Worm (Caenorhabditis elegans) whole organism, L4 larva: ENCODE data around the gene vms-1.

Experiments used
- D1046.2 ChIP-seq: fragments of 200-800 bp; sonication (Bioruptor generic); IDR thresholded peaks from 2 replicates; pipeline ENCODE4 v1.3.6; 2022; ENCODE audit warnings: missing genetic modification characterization, missing compliant biosample characterization
- F10B5.3 ChIP-seq: sonication (generic microtip); optimal IDR thresholded peaks from 2 replicates; lab custom pipeline; 2016; ENCODE audit warnings: mild to moderate bottlenecking, missing genetic modification characterization, missing compliant biosample characterization
- F26F4.8 ChIP-seq: fragments of 200-800 bp; sonication (Bioruptor generic); conservative IDR thresholded peaks from 2 replicates; pipeline ENCODE4 v1.3.6; 2022; ENCODE audit warnings: missing genetic modification characterization, missing compliant biosample characterization
- F49E8.2 ChIP-seq: sonication (generic microtip); optimal IDR thresholded peaks from 2 replicates; lab custom pipeline; 2016; ENCODE audit warnings: missing compliant biosample characterization, mild to moderate bottlenecking, missing genetic modification characterization, borderline replicate concordance
- aha-1 ChIP-seq: fragments of 150-350 bp; peaks from one replicate; lab custom pipeline; 2014; ENCODE audit warnings: missing biosample characterization, missing genetic modification characterization
- aly-2 ChIP-seq: sonication (generic microtip); optimal IDR thresholded peaks from 2 replicates; lab custom pipeline; 2018; ENCODE audit warnings: missing biosample characterization, missing genetic modification characterization
- ceh-20 ChIP-seq: fragments of 200-800 bp; sonication (Bioruptor generic); IDR thresholded peaks from 2 replicates; pipeline ENCODE4 v1.3.6; 2022; ENCODE audit warnings: missing genetic modification reagents, missing genetic modification characterization, missing compliant biosample characterization
- ceh-44 ChIP-seq: fragments of 200-800 bp; sonication (Bioruptor generic); IDR thresholded peaks from 2 replicates; pipeline ENCODE4 v1.3.6; 2022; ENCODE audit warnings: missing genetic modification reagents, missing genetic modification characterization, missing compliant biosample characterization
- cey-2 ChIP-seq: sonication (generic microtip); optimal IDR thresholded peaks from 3 replicates; lab custom pipeline; 2017; ENCODE audit warnings: missing genetic modification characterization, mild to moderate bottlenecking, missing compliant biosample characterization, antibody characterized with exemption, borderline replicate concordance; ENCODE audit not compliant: insufficient read depth
- ctbp-1 ChIP-seq: fragments of 200-800 bp; sonication (Bioruptor generic); IDR thresholded peaks from 2 replicates; pipeline ENCODE4 v1.3.6; 2022; ENCODE audit warnings: missing genetic modification reagents, missing genetic modification characterization, missing compliant biosample characterization
- daf-12 ChIP-seq: fragments of 150-350 bp; optimal IDR thresholded peaks from 2 replicates; lab custom pipeline; 2014; ENCODE audit warnings: missing biosample characterization, missing genetic modification reagents, missing genetic modification characterization
- dmd-6 ChIP-seq: fragments of 200-800 bp; sonication (Bioruptor generic); IDR thresholded peaks from 2 replicates; pipeline ENCODE4 v1.3.6; 2022; ENCODE audit warnings: missing genetic modification reagents, missing genetic modification characterization, missing compliant biosample characterization
- duxl-1 ChIP-seq: sonication (generic microtip); optimal IDR thresholded peaks from 2 replicates; lab custom pipeline; 2016; ENCODE audit warnings: mild to moderate bottlenecking, missing genetic modification characterization, moderate library complexity, missing compliant biosample characterization; ENCODE audit not compliant: poor library complexity
- egl-43 ChIP-seq: fragments of 200-800 bp; sonication (Bioruptor generic); IDR thresholded peaks from 2 replicates; pipeline ENCODE4 v1.3.6; 2022; ENCODE audit warnings: missing genetic modification reagents, missing genetic modification characterization, missing compliant biosample characterization
- gei-8 ChIP-seq: fragments of 200-800 bp; sonication (Bioruptor generic); optimal IDR thresholded peaks from 2 replicates; lab custom pipeline; 2018; ENCODE audit warnings: mild to moderate bottlenecking, missing genetic modification characterization, missing compliant biosample characterization
- hlh-11 ChIP-seq: fragments of 200-800 bp; sonication (Bioruptor generic); optimal IDR thresholded peaks from 2 replicates; lab custom pipeline; 2018; ENCODE audit warnings: mild to moderate bottlenecking, missing genetic modification characterization, missing compliant biosample characterization
- hlh-30 ChIP-seq: sonication (generic microtip); optimal IDR thresholded peaks from 2 replicates; lab custom pipeline; 2017; ENCODE audit warnings: antibody characterized with exemption, mild to moderate bottlenecking, missing genetic modification characterization, missing compliant biosample characterization; ENCODE audit not compliant: insufficient read depth
- hmg-1.1 ChIP-seq: fragments of 200-800 bp; sonication (Bioruptor generic); IDR thresholded peaks from 2 replicates; pipeline ENCODE4 v1.3.6; 2022; ENCODE audit warnings: missing genetic modification reagents, missing genetic modification characterization, missing compliant biosample characterization
- lin-15B ChIP-seq: fragments of 150-350 bp; sonication (generic microtip); optimal IDR thresholded peaks from 3 replicates; lab custom pipeline; 2014; ENCODE audit warnings: missing biosample characterization, missing genetic modification characterization
- lin-38 ChIP-seq: fragments of 200-800 bp; sonication (Bioruptor generic); IDR thresholded peaks from 2 replicates; pipeline ENCODE4 v1.3.6; 2022; ENCODE audit warnings: missing genetic modification reagents, missing genetic modification characterization, missing compliant biosample characterization
- lsy-2 ChIP-seq, 2 experiments: fragments of 150-350 bp in 1 of 2; sonication (generic microtip) in 1 of 2; optimal IDR thresholded peaks; 2 replicates each; lab custom pipeline; 2014 to 2017; ENCODE audit warnings: missing biosample characterization in 2 of 2, missing genetic modification characterization in 2 of 2
- madf-9 ChIP-seq: fragments of 200-800 bp; sonication (Bioruptor generic); conservative IDR thresholded peaks from 2 replicates; pipeline ENCODE4 v1.3.6; 2022; ENCODE audit warnings: missing genetic modification reagents, missing genetic modification characterization, missing compliant biosample characterization
- mdl-1 ChIP-seq, 2 experiments: fragments of 150-350 bp in 1 of 2; sonication (generic microtip) in 1 of 2; optimal IDR thresholded peaks; 2 replicates each; lab custom pipeline; 2014 to 2017; ENCODE audit warnings: missing biosample characterization in 2 of 2, missing genetic modification characterization in 2 of 2
- mep-1 ChIP-seq: fragments of 150-350 bp; sonication (generic microtip); optimal IDR thresholded peaks from 3 replicates; lab custom pipeline; 2014; ENCODE audit warnings: missing biosample characterization, missing genetic modification characterization
- mes-2 ChIP-seq: sonication (generic microtip); optimal IDR thresholded peaks from 2 replicates; lab custom pipeline; 2016; ENCODE audit warnings: missing genotype, mild to moderate bottlenecking, missing genetic modification characterization, missing compliant biosample characterization; ENCODE audit not compliant: poor library complexity, severe bottlenecking
- mxl-2 ChIP-seq: fragments of 200-800 bp; sonication (Bioruptor generic); conservative IDR thresholded peaks from 2 replicates; pipeline ENCODE4 v1.3.6; 2022; ENCODE audit warnings: missing genetic modification reagents, missing genetic modification characterization, missing compliant biosample characterization
- mxl-3 ChIP-seq: fragments of 200-800 bp; sonication (Bioruptor generic); optimal IDR thresholded peaks from 2 replicates; lab custom pipeline; 2018; ENCODE audit warnings: mild to moderate bottlenecking, missing genetic modification characterization, missing compliant biosample characterization
- nhr-102 ChIP-seq: sonication (generic microtip); optimal IDR thresholded peaks from 2 replicates; lab custom pipeline; 2016; ENCODE audit warnings: mild to moderate bottlenecking, missing genetic modification characterization, moderate library complexity, missing compliant biosample characterization
- nhr-28 ChIP-seq: fragments of 150-350 bp; optimal IDR thresholded peaks from 2 replicates; lab custom pipeline; 2014; ENCODE audit warnings: missing biosample characterization, missing genetic modification characterization
- nhr-48 ChIP-seq: sonication (generic microtip); optimal IDR thresholded peaks from 2 replicates; lab custom pipeline; 2016; ENCODE audit warnings: mild to moderate bottlenecking, missing genetic modification characterization, missing compliant biosample characterization
- nhr-6 ChIP-seq: fragments of 150-350 bp; optimal IDR thresholded peaks from 2 replicates; lab custom pipeline; 2014; ENCODE audit warnings: missing biosample characterization, missing genetic modification characterization
- nhr-76 ChIP-seq: fragments of 150-350 bp; optimal IDR thresholded peaks from 2 replicates; lab custom pipeline; 2014; ENCODE audit warnings: missing biosample characterization, missing genetic modification characterization
- php-3 ChIP-seq: fragments of 200-800 bp; sonication (Bioruptor generic); IDR thresholded peaks from 2 replicates; pipeline ENCODE4 v1.3.6; 2022; ENCODE audit warnings: missing genetic modification reagents, missing genetic modification characterization, missing compliant biosample characterization
- rbr-2 ChIP-seq: sonication (generic microtip); optimal IDR thresholded peaks from 2 replicates; lab custom pipeline; 2016; ENCODE audit warnings: missing genotype, missing genetic modification characterization, missing compliant biosample characterization
- set-16 ChIP-seq: fragments of 200-800 bp; sonication (Bioruptor generic); IDR thresholded peaks from 2 replicates; pipeline ENCODE4 v1.3.6; 2022; ENCODE audit warnings: missing genetic modification reagents, missing genetic modification characterization, missing compliant biosample characterization
- snpc-4 ChIP-seq: fragments of 150-350 bp; optimal IDR thresholded peaks from 2 replicates; lab custom pipeline; 2014; ENCODE audit warnings: missing biosample characterization, missing genetic modification characterization
- spr-1 ChIP-seq: sonication (generic microtip); optimal IDR thresholded peaks from 2 replicates; lab custom pipeline; 2016; ENCODE audit warnings: mild to moderate bottlenecking, missing genetic modification characterization, missing compliant biosample characterization
- tag-97 ChIP-seq: fragments of 200-800 bp; sonication (Bioruptor generic); IDR thresholded peaks from 2 replicates; pipeline ENCODE4 v1.3.6; 2022; ENCODE audit warnings: missing genetic modification characterization, missing compliant biosample characterization
- tra-1 ChIP-seq: fragments of 200-800 bp; sonication (Bioruptor generic); IDR thresholded peaks from 2 replicates; pipeline ENCODE4 v1.3.6; 2022; ENCODE audit warnings: missing genetic modification reagents, missing genetic modification characterization, missing compliant biosample characterization
- zfp-2 ChIP-seq: sonication (generic microtip); optimal IDR thresholded peaks from 2 replicates; lab custom pipeline; 2016; ENCODE audit warnings: mild to moderate bottlenecking, missing genetic modification characterization, missing compliant biosample characterization
- zip-2 ChIP-seq: fragments of 150-350 bp; optimal IDR thresholded peaks from 2 replicates; lab custom pipeline; 2014; ENCODE audit warnings: missing biosample characterization, missing genetic modification characterization

Gene vms-1

DNA sequence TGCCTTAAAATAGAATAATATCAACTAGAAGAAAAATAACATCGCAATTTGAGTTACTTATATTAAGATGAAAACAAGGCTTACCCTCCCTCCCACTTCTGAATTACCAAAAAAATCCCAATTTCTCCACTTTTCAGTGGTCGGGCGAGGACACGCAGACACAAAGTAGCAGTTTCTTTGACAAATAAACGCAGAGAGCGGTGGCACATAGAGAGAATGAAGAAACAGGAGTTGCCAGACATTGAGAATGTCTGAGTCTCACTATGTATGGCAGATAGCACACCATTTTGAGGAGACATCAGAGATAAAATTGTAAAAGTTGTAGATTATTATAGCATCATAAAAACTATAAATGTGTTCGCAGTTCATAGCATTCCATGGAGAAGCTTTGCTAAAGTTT is 36.9 kb downstream of the vms-1 start (continued):
- TF ChIP-seq zip-2 (tag; lab: Kevin White, UChicago) (peak; percentile 36), lin-38 (peak; percentile 45; the same call in 1 of the 2 replicates), mep-1 (tag; lab: Kevin White, UChicago) (peak; percentile 63), nhr-6 (tag; lab: Kevin White, UChicago) (peak; percentile 22), F26F4.8 (no peak), D1046.2 (GFP tag; lab: Robert Waterston, UW) (no peak), lin-15B (tag; lab: Kevin White, UChicago) (no peak), hlh-11 (tag; lab: Kevin White, UChicago) (peak; percentile 68)
- TF ChIP-seq, all 104 proteins: peak for 22

DNA sequence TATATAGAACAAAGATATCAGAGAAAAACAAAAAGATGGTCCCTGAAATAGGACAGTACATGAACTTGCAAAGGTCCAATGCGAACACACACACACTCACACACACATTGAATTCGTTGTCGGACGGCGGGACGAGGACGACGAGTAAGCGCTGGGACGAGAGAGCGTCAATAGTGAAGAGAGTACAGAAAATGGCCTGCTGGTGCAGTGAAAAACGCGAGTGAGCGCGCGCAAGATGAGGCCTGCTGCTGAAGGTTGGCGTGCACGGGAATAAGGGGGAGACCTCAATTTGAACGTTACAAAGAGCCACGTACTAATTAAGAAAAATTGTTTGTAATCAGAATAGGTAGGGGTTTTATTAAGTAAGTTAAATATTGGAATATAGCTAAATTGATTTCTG is 38.6 kb downstream of the vms-1 start:
- no peak for TF ChIP-seq spr-1
- TF ChIP-seq nhr-76 (tag; lab: Kevin White, UChicago) = no peak
- TF ChIP-seq tra-1 = no peak
- no peak for TF ChIP-seq zfp-2
- no peak for TF ChIP-seq daf-12
- no peak for TF ChIP-seq F10B5.3
- peak; percentile 47 for TF ChIP-seq hmg-1.1 (GFP tag; lab: Robert Waterston, UW)
- TF ChIP-seq nhr-102 (tag; lab: Kevin White, UChicago) = no peak
- no peak for TF ChIP-seq gei-8 (GFP tag; lab: Kevin White, UChicago)
- TF ChIP-seq ceh-44 (GFP tag; lab: Robert Waterston, UW) = no peak
- no peak for TF ChIP-seq D1046.2 (GFP tag; lab: Robert Waterston, UW)
- no peak for TF ChIP-seq tag-97 (GFP tag; lab: Robert Waterston, UW)
- TF ChIP-seq nhr-28 = peak; percentile 46
- peak; percentile 12 for TF ChIP-seq mes-2
- TF ChIP-seq madf-9 = no peak
- TF ChIP-seq hlh-30 (tag; lab: Kevin White, UChicago) = peak; percentile 45
- no peak for TF ChIP-seq set-16
- no peak for TF ChIP-seq ctbp-1 (GFP tag; lab: Robert Waterston, UW)
- peak; percentile 33; the same call in 1 of the 2 replicates for TF ChIP-seq dmd-6 (GFP tag; lab: Robert Waterston, UW)
- no peak for TF ChIP-seq mxl-2 (GFP tag; lab: Robert Waterston, UW)
- peak in 1 of 2 experiments; percentile 36 for TF ChIP-seq lsy-2 (tag; optimal IDR thresholded peaks at IDR 0.05; lab: Kevin White, UChicago)
- 0 out of 2 replicates have a peak, but pooled peaks have one; percentile 36 for TF ChIP-seq egl-43 (GFP tag; lab: Robert Waterston, UW)
- TF ChIP-seq hlh-11 (tag; lab: Kevin White, UChicago) = peak; percentile 47
- peak; percentile 85 for TF ChIP-seq aha-1 (tag; lab: Kevin White, UChicago)
- peak in 1 of 2 experiments; percentile 11 for TF ChIP-seq mdl-1 (tag; optimal IDR thresholded peaks at IDR 0.05; lab: Kevin White, UChicago)
- no peak for TF ChIP-seq snpc-4 (tag; lab: Kevin White, UChicago)
- TF ChIP-seq php-3 (GFP tag; lab: Robert Waterston, UW) = no peak
- no peak for TF ChIP-seq F49E8.2 (tag; lab: Kevin White, UChicago)
- TF ChIP-seq aly-2 (tag; lab: Kevin White, UChicago) = no peak
- TF ChIP-seq mxl-3 (GFP tag; lab: Kevin White, UChicago) = peak; percentile 41
- TF ChIP-seq duxl-1 (tag; lab: Kevin White, UChicago) = no peak
- peak; percentile 14 for TF ChIP-seq nhr-6 (tag; lab: Kevin White, UChicago)
- peak; percentile 13 for TF ChIP-seq rbr-2 (tag; lab: Kevin White, UChicago)
- peak; percentile 27 for TF ChIP-seq mep-1 (tag; lab: Kevin White, UChicago)
- no peak for TF ChIP-seq nhr-48
- no peak for TF ChIP-seq cey-2 (tag; lab: Kevin White, UChicago)
- TF ChIP-seq ceh-20 = no peak
- TF ChIP-seq, all 104 proteins: peak for 14
